Worm (Caenorhabditis elegans): ENCODE results near the gene rga-4.

ce11 chrV:1389838-1390237 is 6.8 kb upstream of the rga-4 start:
- TF ChIP-seq him-1 (tag; optimal IDR thresholded peaks at IDR 0.05) (no peak), W03F9.2 (tag; optimal IDR thresholded peaks at IDR 0.05) (no peak), dao-5 (tag; optimal IDR thresholded peaks at IDR 0.05) (no peak)
